Fruit fly (Drosophila melanogaster) whole organism, pupa: ENCODE measurements around the gene toy.
A peak's percentile ranks its signal among the peaks of the same experiment; 100 is the strongest.

Experiments
- CG32121 ChIP-seq: fragments of 200-800 bp; sonication (Bioruptor generic); IDR thresholded peaks from 2 replicates; pipeline ENCODE4 v1.3.6; 2022; ENCODE audit warnings: missing biosample characterization, missing genetic modification characterization
- Pif1A ChIP-seq: fragments of 200-800 bp; sonication (Bioruptor generic); optimal IDR thresholded peaks from 3 replicates; lab custom pipeline; 2016; ENCODE audit warnings: missing biosample characterization, missing genetic modification characterization

DNA sequence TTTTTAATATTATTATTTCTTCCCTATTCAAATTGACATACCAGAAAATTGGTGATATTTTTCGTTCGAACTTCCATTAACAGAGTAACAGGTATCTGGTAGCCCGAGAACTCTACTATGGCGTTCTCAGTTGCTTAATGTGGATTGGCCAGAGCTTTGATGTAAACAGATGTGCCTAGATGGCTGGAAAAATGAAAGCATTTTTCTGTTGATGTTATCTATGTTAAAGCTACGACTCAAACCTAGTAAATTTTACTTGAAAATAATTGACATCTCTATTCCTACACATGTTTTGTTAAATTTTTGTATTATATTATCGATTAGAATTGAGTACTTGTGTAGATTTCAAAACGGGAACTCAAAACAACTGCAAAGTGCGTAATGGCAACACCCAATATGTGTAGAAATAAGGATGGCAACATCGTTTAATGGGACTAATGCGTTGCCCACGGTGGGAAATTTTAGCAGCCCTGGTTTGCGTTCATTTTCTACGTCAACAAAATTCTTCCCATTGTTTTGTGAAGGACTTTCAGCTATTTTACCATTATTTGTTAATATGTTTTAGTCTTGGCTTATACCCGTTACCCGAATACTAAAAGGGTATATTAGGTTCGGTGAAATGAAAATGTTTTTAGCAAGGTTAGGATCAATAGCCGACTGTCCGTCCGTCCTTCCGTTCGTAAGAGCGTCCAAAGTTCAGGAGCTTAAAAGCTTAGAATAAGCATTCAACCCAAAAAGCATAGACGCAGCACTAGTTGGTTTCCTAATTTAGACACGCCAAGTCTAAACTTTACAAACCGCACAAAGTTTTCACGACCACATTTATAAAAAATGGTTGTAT is 9.7 kb upstream of the toy start:
- TF ChIP-seq Pif1A (GFP tag; lab: Kevin White, UChicago), result peak; percentile 25
- TF ChIP-seq CG32121 (GFP tag; lab: Robert Waterston, UW), result no peak
